Worm (Caenorhabditis elegans): ENCODE data around the gene fat-3.

ce11 chrIV:9802711-9803110, at the start of gene fat-3:
- TF ChIP-seq C16A3.4 (tag; optimal IDR thresholded peaks at IDR 0.05) (no peak), ztf-11 (tag; optimal IDR thresholded peaks at IDR 0.05) (no peak), mdl-1 (tag; optimal IDR thresholded peaks at IDR 0.05) (no peak)
